Worm (Caenorhabditis elegans): ENCODE data around the gene srh-61.
"Not testable (repeated sequence)": the region's sequence is repeated elsewhere in the genome, so short reads cannot be mapped to it uniquely, and the experiment has no call there.

Gene srh-61

DNA sequence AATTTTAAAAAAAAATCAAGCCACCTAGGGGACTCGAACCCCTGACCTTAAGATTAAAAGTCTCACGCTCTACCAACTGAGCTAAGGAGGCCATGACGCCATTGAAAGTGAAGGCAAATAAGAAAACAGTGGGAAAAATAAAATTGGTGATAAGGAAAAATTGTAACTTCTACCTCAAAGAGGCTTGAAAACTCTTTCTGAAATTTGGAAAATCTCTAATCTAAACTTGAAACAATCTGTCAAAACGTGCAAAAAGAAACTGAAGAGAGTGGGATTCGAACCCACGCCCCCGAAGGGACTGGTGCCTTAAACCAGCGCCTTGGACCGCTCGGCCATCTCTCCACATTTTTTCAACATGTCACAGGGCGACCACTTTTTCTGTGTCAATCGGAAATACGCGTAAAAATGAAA is 25.5 kb upstream of the srh-61 start:
- TF ChIP-seq nhr-21 (tag; optimal IDR thresholded peaks at IDR 0.05) (peak; percentile 7), fos-1 (tag; optimal IDR thresholded peaks at IDR 0.05) (peak; percentile 39), sma-3 (GFP tag; optimal IDR thresholded peaks at IDR 0.05) (peak; percentile 5)

DNA sequence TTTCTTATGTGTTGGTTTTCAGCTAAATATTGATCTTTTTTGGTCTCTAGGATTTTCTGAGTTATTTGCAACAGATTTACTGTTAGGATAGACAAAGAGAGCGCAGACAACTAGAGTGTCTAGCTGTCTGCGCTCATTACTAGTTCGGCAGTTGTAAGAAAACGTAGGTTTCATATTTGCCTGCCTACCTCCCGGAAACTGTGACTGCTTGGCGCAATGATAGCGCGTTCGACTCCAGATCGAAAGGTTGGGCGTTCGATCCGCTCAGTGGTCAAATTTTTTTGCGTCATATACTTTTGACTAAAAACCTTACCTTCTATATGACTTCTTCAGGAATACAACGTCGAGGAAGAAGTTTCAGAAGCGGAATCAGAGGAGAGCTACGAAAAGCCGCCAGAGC is 23.2 kb upstream of the srh-61 start:
- TF ChIP-seq dmd-4 (tag; optimal IDR thresholded peaks at IDR 0.05) = no peak
- no peak for TF ChIP-seq C34F6.9 (tag; optimal IDR thresholded peaks at IDR 0.05)
- TF ChIP-seq nhr-6 (tag; optimal IDR thresholded peaks at IDR 0.05) = no peak
- TF ChIP-seq fos-1 (tag; optimal IDR thresholded peaks at IDR 0.05) = no peak
- no peak for TF ChIP-seq nhr-12 (tag; optimal IDR thresholded peaks at IDR 0.05)
- TF ChIP-seq lin-39 (tag; optimal IDR thresholded peaks at IDR 0.05) = no peak
- no peak for TF ChIP-seq sma-3 (GFP tag; optimal IDR thresholded peaks at IDR 0.05)
- no peak for TF ChIP-seq sem-4 (tag; optimal IDR thresholded peaks at IDR 0.05)
- TF ChIP-seq mbf-1 (tag; optimal IDR thresholded peaks at IDR 0.05) = no peak
- no peak for TF ChIP-seq nhr-77 (tag; optimal IDR thresholded peaks at IDR 0.05)
- no peak for TF ChIP-seq nhr-10 (tag; optimal IDR thresholded peaks at IDR 0.05)
- no peak for TF ChIP-seq ztf-4 (tag; optimal IDR thresholded peaks at IDR 0.05)

DNA sequence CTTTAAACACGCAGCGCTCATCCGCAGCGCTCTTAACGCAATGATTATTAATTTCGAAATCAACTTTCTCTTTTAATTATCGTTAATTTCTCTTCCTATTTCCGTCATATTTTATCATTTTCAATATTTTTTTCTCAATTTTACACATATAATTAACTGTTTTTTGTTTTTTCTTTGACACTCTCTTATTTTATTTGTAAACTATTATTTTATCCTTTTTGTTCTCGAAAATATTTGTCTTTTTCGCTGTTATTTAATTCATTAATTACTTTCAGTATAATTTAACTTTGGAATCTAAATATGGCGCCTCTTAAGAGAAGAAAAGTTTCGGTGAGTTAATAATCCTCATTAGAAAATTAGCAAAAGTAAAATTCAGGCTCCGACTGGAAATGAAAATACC is 20.0 kb upstream of the srh-61 start, which contains the start of gene F49C5.3:
TSS of gene F49C5.3 (plus strand) at position 301 of the 400 bp plus-strand sequence.
- not testable (repeated sequence) for TF ChIP-seq blmp-1 (tag; optimal IDR thresholded peaks at IDR 0.05; ENCODE audit: insufficient read depth); ceh-16 (tag; optimal IDR thresholded peaks at IDR 0.05); sma-9 (GFP tag; optimal IDR thresholded peaks at IDR 0.05); sma-9 (tag; optimal IDR thresholded peaks at IDR 0.05)

DNA sequence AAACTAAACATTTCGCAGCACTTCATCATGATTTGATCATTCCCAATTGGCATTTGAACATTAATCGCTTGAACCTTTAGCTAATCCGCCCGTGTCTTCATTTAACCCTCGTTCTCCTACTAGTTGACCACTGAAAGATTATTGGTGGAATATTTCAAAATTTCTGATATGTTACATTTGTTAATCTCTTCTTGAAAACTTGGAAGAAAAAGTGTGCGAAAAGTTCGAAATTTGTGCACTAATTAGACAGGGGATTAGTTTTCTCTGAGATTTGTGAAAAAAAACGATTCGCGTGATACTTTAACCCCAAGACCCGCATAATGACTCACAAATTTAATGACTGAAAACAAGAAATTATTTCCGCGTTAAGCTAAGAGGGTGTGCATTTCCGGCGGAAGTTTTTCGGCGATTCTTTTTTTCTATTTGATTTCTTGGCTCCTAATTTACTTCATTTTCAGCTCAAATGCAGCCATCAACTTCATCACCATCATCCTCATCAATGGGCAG is 19.1 kb upstream of the srh-61 start, which contains the start of gene nimk-1:
TSS of gene nimk-1 (plus strand) at position 457 of the 507 bp plus-strand sequence.
- no peak for TF ChIP-seq peb-1 (tag; optimal IDR thresholded peaks at IDR 0.05)
- no peak for TF ChIP-seq nhr-23 (tag; optimal IDR thresholded peaks at IDR 0.05)
- TF ChIP-seq F13H6.1 (tag; optimal IDR thresholded peaks at IDR 0.05) = no peak
- no peak for TF ChIP-seq lsy-2 (tag; optimal IDR thresholded peaks at IDR 0.05)
- TF ChIP-seq nhr-25 (tag; optimal IDR thresholded peaks at IDR 0.05) = no peak
- no peak for TF ChIP-seq ceh-16 (tag; optimal IDR thresholded peaks at IDR 0.05)
- TF ChIP-seq nhr-12 (tag; optimal IDR thresholded peaks at IDR 0.05) = no peak
- TF ChIP-seq nhr-77 (tag; optimal IDR thresholded peaks at IDR 0.05) = no peak
- TF ChIP-seq lin-11 (tag; optimal IDR thresholded peaks at IDR 0.05) = no peak
- no peak for TF ChIP-seq mdl-1 (tag; optimal IDR thresholded peaks at IDR 0.05)
- TF ChIP-seq ztf-11 (tag; optimal IDR thresholded peaks at IDR 0.05) = no peak
- TF ChIP-seq ama-1 (optimal IDR thresholded peaks at IDR 0.05) = no peak
- no peak for TF ChIP-seq nhr-11 (tag; optimal IDR thresholded peaks at IDR 0.05)
- no peak for TF ChIP-seq C34F6.9 (tag; optimal IDR thresholded peaks at IDR 0.05)

DNA sequence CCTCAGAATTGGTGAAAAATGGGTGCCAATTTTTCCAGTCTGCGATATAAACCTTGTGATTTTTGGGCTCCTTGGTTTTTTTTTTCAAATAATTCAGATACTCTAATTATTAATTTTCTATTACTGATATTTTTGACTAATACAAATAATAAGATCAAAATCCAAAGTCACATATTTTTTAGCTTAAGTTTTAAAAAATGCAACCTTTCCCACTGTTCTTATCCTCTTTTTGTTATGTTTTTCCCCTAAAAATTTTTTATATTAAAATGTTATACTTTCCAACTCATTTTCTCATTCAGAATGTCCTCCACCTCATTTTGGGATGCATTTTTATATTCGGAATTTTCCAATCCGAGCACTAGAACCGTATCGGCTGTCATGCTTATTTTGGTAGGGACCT is 14.7 kb upstream of the srh-61 start, which contains the start of gene srx-120:
TSS of gene srx-120 (plus strand) at position 301 of the 400 bp plus-strand sequence.
- no peak for TF ChIP-seq unc-62 (GFP tag; optimal IDR thresholded peaks at IDR 0.05)
- TF ChIP-seq sma-3 (GFP tag; optimal IDR thresholded peaks at IDR 0.05) = no peak
- no peak for TF ChIP-seq sem-4 (tag; optimal IDR thresholded peaks at IDR 0.05)
- TF ChIP-seq dmd-4 (tag; optimal IDR thresholded peaks at IDR 0.05) = no peak
- no peak for TF ChIP-seq nhr-10 (tag; optimal IDR thresholded peaks at IDR 0.05)
- no peak for TF ChIP-seq mdl-1 (tag; optimal IDR thresholded peaks at IDR 0.05)

DNA sequence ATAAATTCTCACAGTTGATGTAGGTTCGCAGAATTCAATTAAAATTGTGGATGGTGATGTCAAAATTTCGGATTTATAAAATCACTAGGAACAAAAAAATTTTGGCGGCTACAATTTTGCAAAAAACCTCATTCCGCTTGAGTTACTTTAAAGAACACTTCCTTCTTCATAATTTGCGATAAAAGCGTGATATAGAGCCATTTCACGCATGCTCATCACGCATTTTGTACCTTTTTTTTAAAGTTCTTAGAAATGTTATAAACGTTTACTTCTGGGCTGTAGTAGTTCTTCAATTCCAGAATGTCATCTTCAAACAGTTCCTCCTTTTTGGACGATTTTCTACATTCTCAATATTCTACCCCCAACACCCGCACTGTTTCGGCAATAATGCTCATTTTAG is 11.7 kb upstream of the srh-61 start, which contains the start of gene srx-119:
TSS of gene srx-119 (plus strand) at position 301 of the 400 bp plus-strand sequence.
- no peak for TF ChIP-seq gmeb-1 (tag; optimal IDR thresholded peaks at IDR 0.05)

DNA sequence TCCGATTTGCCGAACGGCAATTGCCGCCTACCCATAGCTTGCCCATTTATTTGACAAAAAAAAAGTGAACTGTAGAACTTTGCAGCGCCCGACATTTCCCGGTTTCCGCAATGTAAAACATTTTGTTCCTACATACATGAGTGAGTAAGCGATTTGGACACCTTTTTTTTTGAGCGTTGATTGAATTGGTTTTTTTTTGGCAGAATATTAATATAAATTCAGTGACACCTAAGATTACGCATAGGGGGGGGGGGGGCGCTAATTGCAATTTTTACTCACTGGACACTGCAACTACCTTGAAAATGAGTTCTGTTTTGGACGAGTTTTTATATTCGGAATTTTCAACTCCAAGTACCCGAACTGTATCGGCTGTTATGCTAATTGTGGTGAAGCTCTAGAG is 9.3 kb upstream of the srh-61 start, which contains the start of gene srx-118:
TSS of gene srx-118 (plus strand) at position 301 of the 400 bp plus-strand sequence.
- TF ChIP-seq mab-5 (tag; optimal IDR thresholded peaks at IDR 0.05) = no peak
- no peak for TF ChIP-seq elt-1 (tag; optimal IDR thresholded peaks at IDR 0.05)
- no peak for TF ChIP-seq nhr-25 (tag; optimal IDR thresholded peaks at IDR 0.05)
- TF ChIP-seq dmd-4 (tag; optimal IDR thresholded peaks at IDR 0.05) = no peak
- no peak for TF ChIP-seq snpc-4 (tag; optimal IDR thresholded peaks at IDR 0.05)
- no peak for TF ChIP-seq unc-62 (GFP tag; optimal IDR thresholded peaks at IDR 0.05)
- no peak for TF ChIP-seq ztf-11 (tag; optimal IDR thresholded peaks at IDR 0.05)
- no peak for TF ChIP-seq nhr-77 (tag; optimal IDR thresholded peaks at IDR 0.05)
- TF ChIP-seq R02D3.7 (tag; optimal IDR thresholded peaks at IDR 0.05) = no peak
- TF ChIP-seq unc-39 (tag; optimal IDR thresholded peaks at IDR 0.05) = no peak
- TF ChIP-seq lin-13 (GFP tag; optimal IDR thresholded peaks at IDR 0.05) = no peak
- TF ChIP-seq ceh-82 (tag; optimal IDR thresholded peaks at IDR 0.05) = no peak
- no peak for TF ChIP-seq C34F6.9 (tag; optimal IDR thresholded peaks at IDR 0.05)

Measured in whole organism, L2 larva.